Worm (Caenorhabditis elegans) whole organism, L2 larva: ENCODE results near the gene C09B8.3.

Experiments
- unc-62 ChIP-seq: fragments of 150-350 bp; optimal IDR thresholded peaks from 2 replicates; lab custom pipeline; 2014; ENCODE audit warnings: missing biosample characterization, missing genetic modification reagents, missing genetic modification characterization
- ztf-4 ChIP-seq: fragments of 150-350 bp; optimal IDR thresholded peaks from 2 replicates; lab custom pipeline; 2014; ENCODE audit warnings: missing biosample characterization, missing genetic modification characterization

- TF ChIP-seq unc-62 (GFP tag; lab: Kevin White, UChicago) (no peak), ztf-4 (tag; lab: Kevin White, UChicago) (no peak)
Measured at ce11 chrX:6041094-6041441, 30.6 kb upstream of the C09B8.3 start.
